Worm (Caenorhabditis elegans): ENCODE measurements around the gene W03A5.1.

The W03A5.1 gene

ce11 chrIII:5413680-5414079 is 6.0 kb downstream of the W03A5.1 start, which contains the start of gene grl-22:
grl-22 (minus strand) TSS chrIII:5414011.
- TF ChIP-seq ceh-9 (tag; optimal IDR thresholded peaks at IDR 0.05) (no peak), hlh-15 (tag; optimal IDR thresholded peaks at IDR 0.05) (no peak), ref-2 (tag; optimal IDR thresholded peaks at IDR 0.05) (no peak), mec-3 (tag; optimal IDR thresholded peaks at IDR 0.05; ENCODE audit: borderline replicate concordance) (no peak), ceh-48 (tag; optimal IDR thresholded peaks at IDR 0.05) (no peak), odd-2 (tag; optimal IDR thresholded peaks at IDR 0.05) (no peak), unc-3 (GFP tag; conservative IDR thresholded peaks at IDR 0.05) (no peak), unc-3 (tag; optimal IDR thresholded peaks at IDR 0.05) (no peak)

- no peak for TF ChIP-seq ceh-2 (tag; optimal IDR thresholded peaks at IDR 0.05)
- no peak for TF ChIP-seq npax-4 (tag; optimal IDR thresholded peaks at IDR 0.05)
- TF ChIP-seq dve-1 (tag; optimal IDR thresholded peaks at IDR 0.05) = no peak
- no peak for TF ChIP-seq fkh-6 (tag; optimal IDR thresholded peaks at IDR 0.05)
- no peak for TF ChIP-seq lim-6 (tag; optimal IDR thresholded peaks at IDR 0.05)
- TF ChIP-seq Y22D7AL.16 (tag; optimal IDR thresholded peaks at IDR 0.05) = no peak
- TF ChIP-seq madf-2 (tag; optimal IDR thresholded peaks at IDR 0.05) = no peak
- TF ChIP-seq sdc-2 (tag; optimal IDR thresholded peaks at IDR 0.05) = no peak
- no peak for TF ChIP-seq rnt-1 (tag; optimal IDR thresholded peaks at IDR 0.05)
These were observed 10.2 kb downstream of the W03A5.1 start for ce11 chrIII:5417921-5418320.

- TF ChIP-seq C08G9.2 (tag; optimal IDR thresholded peaks at IDR 0.05) (no peak), ceh-9 (tag; optimal IDR thresholded peaks at IDR 0.05) (no peak), K02D7.2 (tag; optimal IDR thresholded peaks at IDR 0.05) (no peak)
These were observed 11.8 kb downstream of the W03A5.1 start for ce11 chrIII:5419527-5419926.

ce11 chrIII:5420276-5420675 is 12.6 kb downstream of the W03A5.1 start:
- TF ChIP-seq ceh-31 (tag; optimal IDR thresholded peaks at IDR 0.05) (no peak), ceh-34 (tag; optimal IDR thresholded peaks at IDR 0.05) (no peak), syd-9 (tag; optimal IDR thresholded peaks at IDR 0.05) (no peak), ama-1 (optimal IDR thresholded peaks at IDR 0.05) (no peak), fkh-10 (GFP tag; optimal IDR thresholded peaks at IDR 0.05) (no peak), Y22D7AL.16 (tag; optimal IDR thresholded peaks at IDR 0.05) (no peak), ceh-45 (GFP tag; IDR thresholded peaks at IDR 0.05) (no peak), tbx-2 (tag; optimal IDR thresholded peaks at IDR 0.05) (no peak), che-1 (tag; optimal IDR thresholded peaks at IDR 0.05) (no peak), pax-1 (tag; optimal IDR thresholded peaks at IDR 0.05) (no peak), K09A11.1 (tag; optimal IDR thresholded peaks at IDR 0.05; ENCODE audit: insufficient read depth) (no peak), tbx-7 (tag; optimal IDR thresholded peaks at IDR 0.05) (no peak), hlh-13 (GFP tag; optimal IDR thresholded peaks at IDR 0.05) (no peak), ceh-48 (tag; optimal IDR thresholded peaks at IDR 0.05) (no peak), ets-4 (tag; optimal IDR thresholded peaks at IDR 0.05) (no peak)

- no peak for TF ChIP-seq eyg-1 (tag; optimal IDR thresholded peaks at IDR 0.05)
- TF ChIP-seq pqm-1 (tag; optimal IDR thresholded peaks at IDR 0.05) = no peak
- TF ChIP-seq ceh-45 (GFP tag; IDR thresholded peaks at IDR 0.05) = no peak
- peak; percentile 31 for TF ChIP-seq unc-55 (GFP tag; optimal IDR thresholded peaks at IDR 0.05)
- no peak for TF ChIP-seq pat-9 (tag; optimal IDR thresholded peaks at IDR 0.05)
- peak; percentile 9 for TF ChIP-seq nfya-1 (tag; optimal IDR thresholded peaks at IDR 0.05)
- peak; percentile 18 for TF ChIP-seq elt-2 (tag; optimal IDR thresholded peaks at IDR 0.05)
- TF ChIP-seq hlh-6 (tag; optimal IDR thresholded peaks at IDR 0.05) = no peak
- TF ChIP-seq fkh-6 (tag; optimal IDR thresholded peaks at IDR 0.05) = no peak
These were observed 13.7 kb downstream of the W03A5.1 start for ce11 chrIII:5421406-5421805.
